Fruit fly (Drosophila melanogaster): ENCODE measurements around the gene Syx5.

- TF ChIP-seq CG8478 (optimal IDR thresholded peaks at IDR 0.05) (no peak), CTCF (optimal IDR thresholded peaks at IDR 0.05) (no peak)
Observed at dm6 chr2L:16272730-16273129, 34.4 kb upstream of the Syx5 start.

Data from S2 (cell line).